Fruit fly (Drosophila melanogaster) S2 (cell line): ENCODE data around the gene CG7214.

Experiments used
- CG8478 ChIP-seq: fragments of >200 bp; optimal IDR thresholded peaks from 2 replicates; lab custom pipeline; 2018
- CTCF ChIP-seq, 2 experiments: fragments of >200 bp; optimal IDR thresholded peaks; 2 replicates each; lab custom pipeline; 2018

DNA sequence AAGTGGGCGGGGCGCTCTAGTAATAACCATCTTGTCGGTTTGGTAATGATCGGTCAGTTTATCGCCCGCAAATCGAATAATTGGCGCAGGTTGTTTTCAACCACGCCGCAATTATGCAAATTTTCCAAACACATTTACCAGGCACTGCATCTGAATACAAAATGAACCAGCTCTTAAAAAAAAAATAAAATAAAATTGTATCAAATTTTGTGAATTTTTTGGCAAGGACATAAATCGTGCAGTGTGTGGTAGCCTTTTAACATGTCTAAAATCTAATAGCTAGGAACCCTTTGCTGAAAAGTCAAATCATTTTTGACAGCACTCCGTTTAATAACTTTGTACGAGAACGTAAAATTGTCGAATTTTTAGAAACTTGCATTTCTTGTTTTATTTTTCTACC lies 2.3 kb upstream of the CG7214 start, which contains the start of gene ATPsynGL:
- TF ChIP-seq CTCF (optimal IDR thresholded peaks at IDR 0.05; lab: Kevin White, UChicago) (no peak), CG8478 (lab: Kevin White, UChicago) (no peak)
